Worm (Caenorhabditis elegans) whole organism, L4/young adult: ENCODE measurements around the gene F31B9.3.

ENCODE experiments used
- W03F9.2 ChIP-seq: fragments of 150-350 bp; optimal IDR thresholded peaks from 2 replicates; lab custom pipeline; 2014; ENCODE audit warnings: missing biosample characterization, missing genetic modification characterization
- dao-5 ChIP-seq: sonication (generic microtip); optimal IDR thresholded peaks from 2 replicates; lab custom pipeline; 2016; ENCODE audit warnings: missing genotype, missing genetic modification characterization, moderate library complexity, missing compliant biosample characterization
- him-1 ChIP-seq: sonication (generic microtip); optimal IDR thresholded peaks from 2 replicates; lab custom pipeline; 2016; ENCODE audit warnings: missing genotype, missing genetic modification reagents, missing genetic modification characterization, missing compliant biosample characterization

Gene F31B9.3

DNA sequence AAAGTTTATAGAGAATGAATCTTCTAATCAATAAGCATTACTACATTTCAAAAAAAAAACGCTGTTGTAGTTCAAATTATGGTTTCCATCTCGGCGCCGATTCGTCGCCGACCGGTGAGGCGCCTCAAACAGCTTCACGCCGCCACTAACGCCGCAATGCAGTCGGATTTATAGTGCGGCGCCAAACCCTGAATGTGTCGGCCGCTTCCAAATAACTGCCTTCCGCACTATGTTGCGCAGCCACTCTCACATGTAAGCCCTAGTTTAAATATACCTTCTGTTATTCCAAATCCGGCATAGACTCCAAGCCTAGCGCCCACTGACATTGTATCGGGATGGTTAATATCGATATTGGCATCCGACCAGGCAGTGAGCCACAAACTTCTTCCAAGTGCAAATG is 9.3 kb downstream of the F31B9.3 start:
- TF ChIP-seq him-1 (tag; lab: Kevin White, UChicago) (no peak), W03F9.2 (no peak), dao-5 (tag; lab: Kevin White, UChicago) (no peak)

DNA sequence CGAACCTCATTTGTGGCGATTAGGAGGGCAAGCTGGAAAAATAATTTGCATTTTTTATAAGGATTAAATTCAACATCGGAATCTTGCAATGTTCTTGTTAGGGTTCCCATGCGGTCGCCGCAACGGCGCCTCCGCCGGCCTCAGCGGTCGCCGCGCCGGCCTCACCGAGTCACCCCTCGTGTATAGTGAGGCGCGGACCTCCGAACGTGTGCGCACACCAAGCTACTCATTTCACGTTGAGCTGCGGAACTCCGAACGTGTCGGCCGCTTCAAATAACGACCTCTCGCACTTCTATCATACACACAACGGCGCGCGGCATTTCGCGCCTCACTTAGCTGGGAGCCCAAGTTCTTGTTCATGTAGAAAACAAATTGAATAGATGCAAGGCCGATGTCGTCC is 14.3 kb downstream of the F31B9.3 start:
- TF ChIP-seq W03F9.2, result no peak
- TF ChIP-seq him-1 (tag; lab: Kevin White, UChicago), result no peak

DNA sequence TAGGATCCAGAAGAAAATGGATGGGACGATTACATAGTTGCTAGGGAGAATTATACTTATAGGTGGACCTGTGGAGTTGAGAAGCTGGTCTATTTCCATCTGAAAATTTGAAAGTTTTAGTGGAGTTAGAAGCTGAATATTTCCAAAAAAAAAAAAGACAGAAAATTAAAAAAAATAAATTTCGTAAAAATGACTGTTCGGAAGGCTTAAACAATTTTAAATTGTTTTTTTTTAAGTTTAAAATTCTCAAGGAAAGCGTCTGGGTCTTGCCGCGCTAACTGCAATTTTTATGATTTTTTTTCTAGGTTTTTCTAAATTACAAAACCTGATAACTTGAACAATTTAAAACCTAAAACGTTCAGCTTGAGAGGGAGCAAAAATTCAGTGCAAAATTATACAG is 15.7 kb downstream of the F31B9.3 start, which contains the start of gene mrp-3:
Gene mrp-3 (minus strand): TSS at position 101 of the 400 bp plus-strand sequence.
- TF ChIP-seq W03F9.2 (no peak), dao-5 (tag; lab: Kevin White, UChicago) (no peak), him-1 (tag; lab: Kevin White, UChicago) (no peak)

DNA sequence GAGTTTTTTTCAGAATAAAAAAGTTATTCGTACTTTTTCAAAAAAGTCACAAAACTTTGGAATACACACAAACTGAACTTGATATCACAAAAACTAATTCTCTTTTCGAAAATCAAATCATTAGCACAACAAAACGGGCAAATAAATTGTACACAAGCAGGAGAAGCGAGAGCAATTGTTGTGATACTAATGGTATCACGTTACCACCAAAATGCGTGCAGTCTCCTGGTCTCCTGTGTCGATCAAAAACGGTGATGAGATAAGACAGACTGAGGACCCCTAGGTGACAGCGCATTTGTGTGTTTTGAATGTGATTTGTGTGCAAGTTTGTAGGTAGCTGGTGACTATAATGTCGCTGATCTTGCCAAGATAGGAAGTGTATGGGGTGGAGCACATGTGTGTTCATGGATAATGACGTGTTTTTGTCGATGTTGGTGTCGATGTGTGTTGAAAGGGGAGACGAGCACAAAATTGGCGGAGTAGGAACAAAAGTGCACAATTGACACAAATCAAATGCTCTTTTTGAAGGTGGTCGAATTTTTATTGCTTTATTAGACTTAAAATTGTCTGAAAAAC is 16.3 kb downstream of the F31B9.3 start:
- TF ChIP-seq him-1 (tag; lab: Kevin White, UChicago), result no peak

DNA sequence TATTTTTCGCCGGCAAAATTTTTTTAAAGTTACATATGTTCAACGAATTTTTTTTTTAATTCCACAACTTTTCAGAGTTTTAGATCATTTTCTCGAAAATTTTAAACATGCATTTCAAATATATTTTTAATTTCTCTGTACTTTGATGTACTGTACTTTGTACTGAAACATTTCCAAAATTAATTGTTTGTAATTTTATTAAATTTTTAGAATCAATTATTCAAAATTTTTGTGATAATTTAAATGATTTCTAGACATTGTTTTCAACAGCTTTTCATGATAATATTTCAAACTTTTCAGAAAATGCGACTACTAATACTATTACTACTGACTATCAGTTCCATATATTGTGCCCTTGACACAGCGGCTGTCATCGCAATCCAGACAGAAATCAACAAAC is 20.2 kb downstream of the F31B9.3 start, which contains the start of gene mec-5:
Gene mec-5 (plus strand): TSS at position 301 of the 400 bp plus-strand sequence.
- TF ChIP-seq dao-5 (tag; lab: Kevin White, UChicago), result no peak
- no peak for TF ChIP-seq him-1 (tag; lab: Kevin White, UChicago)
- TF ChIP-seq W03F9.2, result no peak

DNA sequence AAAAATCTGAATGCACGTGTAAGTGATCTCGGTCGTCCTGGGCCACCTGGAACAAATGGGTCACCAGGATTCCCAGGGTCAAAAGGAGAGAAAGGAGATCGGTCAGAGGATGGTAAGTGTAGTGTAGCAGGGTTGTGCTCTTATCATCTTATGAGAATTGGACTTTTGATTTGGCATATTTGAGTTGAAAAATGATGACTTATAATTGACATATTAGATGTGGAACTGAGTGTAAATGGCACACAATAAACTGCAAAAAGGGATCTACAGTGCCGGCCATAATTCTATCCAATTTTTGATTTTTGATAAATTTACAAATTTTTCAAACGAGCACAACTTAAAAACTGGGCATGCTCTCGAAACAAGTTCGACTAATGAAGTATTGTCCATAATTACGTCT is 20.7 kb downstream of the F31B9.3 start:
- TF ChIP-seq him-1 (tag; lab: Kevin White, UChicago), result no peak

DNA sequence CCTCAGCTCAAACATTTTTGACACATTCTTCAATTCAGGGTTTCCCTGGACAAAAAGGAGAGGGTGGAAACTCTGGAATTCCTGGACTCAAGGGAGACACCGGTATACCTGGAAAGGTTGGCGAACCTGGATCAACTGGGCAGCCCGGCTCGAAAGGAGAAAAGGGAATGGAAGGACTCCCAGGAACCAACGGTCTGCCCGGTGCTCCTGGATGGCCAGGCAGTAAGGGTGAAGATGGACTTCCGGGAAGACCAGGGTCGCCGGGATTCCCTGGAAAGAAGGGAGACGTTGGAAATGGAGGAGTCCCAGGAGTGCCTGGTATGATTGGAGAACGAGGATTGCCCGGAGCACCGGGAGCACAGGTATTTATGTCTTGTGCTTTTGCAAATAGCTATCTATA is 22.3 kb downstream of the F31B9.3 start:
- no peak for TF ChIP-seq W03F9.2
- no peak for TF ChIP-seq dao-5 (tag; lab: Kevin White, UChicago)
- no peak for TF ChIP-seq him-1 (tag; lab: Kevin White, UChicago)

DNA sequence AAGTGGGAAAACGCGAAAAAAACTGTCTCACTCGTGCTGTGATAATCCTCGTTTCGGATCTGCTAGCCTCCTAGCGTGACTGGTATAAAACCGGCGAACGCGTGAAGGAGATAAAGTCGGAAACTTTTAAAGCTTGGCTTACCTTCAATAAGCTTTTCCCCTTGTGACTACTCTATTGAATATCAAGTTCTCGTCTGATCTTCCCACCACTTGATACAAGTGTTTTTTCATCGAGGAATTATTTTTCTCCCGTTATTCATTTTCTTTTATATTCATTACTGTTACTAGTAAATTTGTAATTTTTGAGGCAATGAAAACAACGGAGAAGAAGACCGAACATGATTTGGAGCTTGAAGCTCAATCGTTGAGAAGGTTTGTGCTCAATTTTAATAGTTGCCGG is 27.7 kb downstream of the F31B9.3 start, which contains the start of gene col-186:
Gene col-186 (plus strand): TSS at position 301 of the 400 bp plus-strand sequence.
- TF ChIP-seq dao-5 (tag; lab: Kevin White, UChicago) (no peak), him-1 (tag; lab: Kevin White, UChicago) (no peak), W03F9.2 (no peak)

DNA sequence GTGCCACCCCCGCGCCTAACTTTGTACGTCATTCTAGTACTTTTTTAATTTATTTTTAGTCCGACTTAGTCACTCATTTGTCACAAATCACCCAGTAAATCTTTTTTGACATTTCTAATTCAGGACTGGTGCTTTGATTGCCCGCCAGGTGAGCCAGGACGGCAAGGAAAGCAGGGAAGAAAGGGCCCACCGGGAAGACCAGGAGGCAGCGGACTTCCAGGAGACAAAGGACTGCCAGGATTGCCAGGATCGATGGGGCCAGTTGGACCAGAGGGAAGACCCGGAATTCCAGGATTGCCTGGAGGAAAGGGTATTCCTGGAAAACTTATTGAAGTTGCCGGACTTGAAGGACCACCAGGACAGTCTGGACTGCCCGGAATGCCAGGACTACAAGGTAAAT is 29.5 kb downstream of the F31B9.3 start:
- TF ChIP-seq him-1 (tag; lab: Kevin White, UChicago) (no peak), dao-5 (tag; lab: Kevin White, UChicago) (no peak), W03F9.2 (no peak)

DNA sequence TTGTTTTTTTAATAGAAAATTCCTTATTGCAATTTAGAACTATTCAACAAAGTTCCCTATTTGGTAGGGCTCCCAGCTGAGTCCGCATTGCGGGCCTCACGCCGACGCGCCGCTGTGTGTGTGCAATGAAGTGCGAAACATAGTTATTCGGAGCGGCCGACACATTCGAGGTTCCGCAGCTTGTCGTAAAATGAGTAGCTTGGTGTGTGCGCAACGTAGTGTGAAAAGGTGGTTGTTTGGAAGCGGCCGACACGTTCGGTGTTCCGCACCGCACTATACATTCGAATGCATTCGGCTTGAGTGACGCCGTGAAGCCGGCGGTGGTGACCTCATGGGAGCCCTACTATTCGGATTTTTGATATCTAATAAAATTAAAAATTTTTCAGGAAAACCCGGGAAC is 30.1 kb downstream of the F31B9.3 start:
- no peak for TF ChIP-seq W03F9.2

DNA sequence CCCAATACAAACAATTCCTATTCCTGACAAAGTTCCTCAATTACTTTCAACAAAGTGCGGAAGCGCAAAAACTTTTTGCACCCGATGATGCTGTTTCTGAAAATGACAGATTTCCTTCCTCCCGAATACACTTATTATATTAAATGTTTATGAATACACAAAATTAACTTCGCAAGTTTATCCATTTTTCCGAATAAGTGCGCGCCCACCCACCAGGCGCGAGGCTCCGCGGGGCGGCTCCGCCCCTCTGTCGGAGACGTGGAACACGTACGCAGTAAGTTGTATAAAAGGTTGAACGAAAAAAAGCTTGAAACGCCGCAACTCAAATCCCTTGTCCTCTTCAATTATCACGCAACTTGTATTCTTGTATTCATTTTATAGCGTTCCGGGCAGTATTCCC is 35.2 kb downstream of the F31B9.3 start, which contains the start of gene C09G1.5:
Gene C09G1.5 (plus strand): TSS at position 301 of the 400 bp plus-strand sequence.
- TF ChIP-seq W03F9.2, result no peak
- no peak for TF ChIP-seq him-1 (tag; lab: Kevin White, UChicago)
- TF ChIP-seq dao-5 (tag; lab: Kevin White, UChicago), result no peak
